Worm (Caenorhabditis elegans) whole organism, early embryonic: ENCODE data around the gene let-765.

Source experiments
- ama-1 ChIP-seq: fragments of 150-350 bp; optimal IDR thresholded peaks from 2 replicates; lab custom pipeline; 2014
- ceh-36 ChIP-seq: sonication (generic microtip); optimal IDR thresholded peaks from 2 replicates; lab custom pipeline; 2016; ENCODE audit warnings: missing genetic modification characterization, inconsistent platforms, missing compliant biosample characterization
- ets-7 ChIP-seq: sonication (generic microtip); optimal IDR thresholded peaks from 2 replicates; lab custom pipeline; 2016; ENCODE audit warnings: missing genotype, missing genetic modification characterization, missing compliant biosample characterization
- flt-1 ChIP-seq: fragments of 200-800 bp; sonication (Bioruptor generic); IDR thresholded peaks from 2 replicates; pipeline ENCODE4 v1.3.6; 2022; ENCODE audit warnings: missing genetic modification characterization, missing compliant biosample characterization
- hmbx-1 ChIP-seq: sonication (generic microtip); optimal IDR thresholded peaks from 2 replicates; lab custom pipeline; 2016; ENCODE audit warnings: mild to moderate bottlenecking, missing genetic modification characterization, missing compliant biosample characterization
- hmg-4 ChIP-seq: fragments of 200-800 bp; sonication (Bioruptor generic); optimal IDR thresholded peaks from 2 replicates; lab custom pipeline; 2018; ENCODE audit warnings: mild to moderate bottlenecking, missing genetic modification characterization, missing compliant biosample characterization
- hnd-1 ChIP-seq: sonication (generic microtip); optimal IDR thresholded peaks from 2 replicates; lab custom pipeline; 2016; ENCODE audit warnings: missing genetic modification characterization, missing compliant biosample characterization
- pes-1 ChIP-seq: fragments of 200-800 bp; sonication (Bioruptor generic); IDR thresholded peaks from 2 replicates; pipeline ENCODE4 v1.3.6; 2022; ENCODE audit warnings: missing genetic modification reagents, missing genetic modification characterization, missing compliant biosample characterization
- sea-1 ChIP-seq: fragments of 200-800 bp; sonication (Bioruptor generic); conservative IDR thresholded peaks from 2 replicates; pipeline ENCODE4 v1.3.6; 2022; ENCODE audit warnings: missing genetic modification characterization, missing compliant biosample characterization
- tbx-11 ChIP-seq: fragments of 200-800 bp; sonication (Bioruptor generic); IDR thresholded peaks from 2 replicates; pipeline ENCODE4 v1.3.6; 2022; ENCODE audit warnings: missing genetic modification characterization, missing compliant biosample characterization
- tbx-37 ChIP-seq: fragments of 200-800 bp; sonication (Bioruptor generic); conservative IDR thresholded peaks from 2 replicates; pipeline ENCODE4 v1.3.6; 2022; ENCODE audit warnings: missing genetic modification reagents, missing genetic modification characterization, missing compliant biosample characterization
- tra-4 ChIP-seq: sonication (generic microtip); optimal IDR thresholded peaks from 2 replicates; lab custom pipeline; 2017; ENCODE audit warnings: missing genetic modification characterization, missing compliant biosample characterization

- TF ChIP-seq tra-4, result no peak
- TF ChIP-seq ama-1, result no peak
- no peak for TF ChIP-seq ets-7
- no peak for TF ChIP-seq hnd-1 (tag; lab: Kevin White, UChicago)
- no peak for TF ChIP-seq tbx-37
- TF ChIP-seq hmg-4, result no peak
- no peak for TF ChIP-seq pes-1 (GFP tag; lab: Robert Waterston, UW)
- TF ChIP-seq ceh-36 (tag; lab: Kevin White, UChicago), result no peak
- TF ChIP-seq flt-1 (GFP tag; lab: Robert Waterston, UW), result no peak
- TF ChIP-seq hmbx-1 (tag; lab: Kevin White, UChicago), result no peak
- TF ChIP-seq tbx-11 (GFP tag; lab: Robert Waterston, UW), result no peak
- no peak for TF ChIP-seq sea-1
Measured at ce11 chrIII:6603185-6603584, 2.2 kb upstream of the let-765 start.
